Fruit fly (Drosophila melanogaster) whole organism, embryonic: ENCODE measurements around the gene Rpt4.
A peak's percentile ranks its signal among the peaks of the same experiment; 100 is the strongest.

Experiments
- CG10209 ChIP-seq: fragments of 200-800 bp; sonication (Bioruptor generic); optimal IDR thresholded peaks from 3 replicates; lab custom pipeline; 2017; ENCODE audit warnings: missing biosample characterization, mild to moderate bottlenecking, missing genetic modification characterization, missing genetic modification reagents
- CG10565 ChIP-seq: fragments of 200-800 bp; sonication (Bioruptor generic); optimal IDR thresholded peaks from 3 replicates; lab custom pipeline; 2016; ENCODE audit warnings: missing biosample characterization, mild to moderate bottlenecking, missing genetic modification characterization
- CG16779 ChIP-seq: fragments of 200-800 bp; sonication (Bioruptor generic); IDR thresholded peaks from 2 replicates; pipeline ENCODE4 v1.3.6; 2022; ENCODE audit warnings: missing biosample characterization, missing genetic modification characterization
- CG18011 ChIP-seq: fragments of 200-800 bp; sonication (Bioruptor generic); optimal IDR thresholded peaks from 2 replicates; lab custom pipeline; 2017; ENCODE audit warnings: missing biosample characterization, missing genetic modification characterization, mild to moderate bottlenecking, moderate library complexity, missing genotype
- CG2875 ChIP-seq: fragments of 200-800 bp; sonication (Bioruptor generic); optimal IDR thresholded peaks from 2 replicates; lab custom pipeline; 2017; ENCODE audit warnings: missing biosample characterization, mild to moderate bottlenecking, missing genetic modification characterization, missing genetic modification reagents
- CG3163 ChIP-seq: fragments of 200-800 bp; sonication (Bioruptor generic); optimal IDR thresholded peaks from 3 replicates; lab custom pipeline; 2016; ENCODE audit warnings: missing biosample characterization, missing genetic modification characterization
- CG3847 ChIP-seq: fragments of 200-800 bp; sonication (Bioruptor generic); IDR thresholded peaks from 2 replicates; pipeline ENCODE4 v1.3.6; 2022; ENCODE audit warnings: missing biosample characterization, missing genetic modification characterization
- CG43689 ChIP-seq: fragments of 200-800 bp; sonication (Bioruptor generic); IDR thresholded peaks from 2 replicates; pipeline ENCODE4 v1.3.6; 2022; ENCODE audit warnings: missing biosample characterization, missing genetic modification characterization
- CG6254 ChIP-seq: fragments of 200-800 bp; sonication (Bioruptor generic); optimal IDR thresholded peaks from 3 replicates; lab custom pipeline; 2017; ENCODE audit warnings: mild to moderate bottlenecking, missing biosample characterization, missing genetic modification reagents, missing genetic modification characterization
- CG8290 ChIP-seq, 3 experiments: fragments of 200-800 bp; sonication (Bioruptor generic); optimal IDR thresholded peaks; 2 replicates each; lab custom pipeline; 2016 to 2019; ENCODE audit warnings: missing biosample characterization in 3 of 3, missing genetic modification characterization in 3 of 3, mild to moderate bottlenecking in 2 of 3, moderate library complexity in 1 of 3
- D19A ChIP-seq: fragments of 200-800 bp; optimal IDR thresholded peaks from 3 replicates; lab custom pipeline; 2019; ENCODE audit warnings: missing biosample characterization, mild to moderate bottlenecking, missing genetic modification characterization, moderate library complexity
- HLH4C ChIP-seq: fragments of 200-800 bp; sonication (Bioruptor generic); IDR thresholded peaks from 3 replicates; pipeline ENCODE4 v1.3.6; 2022; ENCODE audit warnings: missing biosample characterization, missing genetic modification characterization; ENCODE audit not compliant: partially characterized antibody
- Hand ChIP-seq: fragments of 200-800 bp; sonication (Bioruptor generic); optimal IDR thresholded peaks from 2 replicates; lab custom pipeline; 2017; ENCODE audit warnings: mild to moderate bottlenecking, missing biosample characterization, missing genetic modification reagents, missing genetic modification characterization
- Lhr ChIP-seq: fragments of 200-800 bp; sonication (Bioruptor generic); optimal IDR thresholded peaks from 3 replicates; lab custom pipeline; 2017; ENCODE audit warnings: mild to moderate bottlenecking, missing biosample characterization, missing genetic modification reagents, missing genetic modification characterization
- Mrtf ChIP-seq: fragments of 200-800 bp; sonication (Bioruptor generic); IDR thresholded peaks from 3 replicates; pipeline ENCODE4 v1.3.6; 2022; ENCODE audit warnings: missing biosample characterization, missing genetic modification characterization
- NFAT ChIP-seq: fragments of 200-800 bp; sonication (Bioruptor generic); IDR thresholded peaks from 2 replicates; pipeline ENCODE4 v1.3.6; 2022; ENCODE audit warnings: missing biosample characterization, missing genetic modification characterization
- Nf-YC ChIP-seq: fragments of 200-800 bp; optimal IDR thresholded peaks from 3 replicates; lab custom pipeline; 2019; ENCODE audit warnings: missing biosample characterization, mild to moderate bottlenecking, missing genetic modification characterization, moderate library complexity
- PHDP ChIP-seq: fragments of 200-800 bp; sonication (Bioruptor generic); optimal IDR thresholded peaks from 3 replicates; lab custom pipeline; 2018; ENCODE audit warnings: missing biosample characterization, mild to moderate bottlenecking, missing genetic modification characterization, moderate library complexity
- Pdp1 ChIP-seq, 2 experiments: fragments of 200-800 bp; sonication (Bioruptor generic); optimal IDR thresholded peaks; 3 replicates each; lab custom pipeline; 2016; ENCODE audit warnings: missing biosample characterization in 2 of 2, missing genetic modification characterization in 2 of 2, mild to moderate bottlenecking in 1 of 2, moderate library complexity in 1 of 2
- Ssrp ChIP-seq: fragments of 200-800 bp; sonication (Bioruptor generic); optimal IDR thresholded peaks from 2 replicates; lab custom pipeline; 2018; ENCODE audit warnings: missing biosample characterization, mild to moderate bottlenecking, missing genetic modification characterization, moderate library complexity
- Stat92E ChIP-seq, 3 experiments: fragments of >200 bp in 2 of 3; fragments of 200-800 bp in 1 of 3; sonication (Bioruptor generic) in 1 of 3; optimal IDR thresholded peaks; 2 replicates each; lab custom pipeline; 2017 to 2019; ENCODE audit warnings: missing biosample characterization in 3 of 3, missing genetic modification characterization in 3 of 3, mild to moderate bottlenecking in 1 of 3, moderate library complexity in 1 of 3
- Xrp1 ChIP-seq: fragments of 200-800 bp; sonication (Bioruptor generic); IDR thresholded peaks from 2 replicates; pipeline ENCODE4 v1.3.6; 2022; ENCODE audit warnings: missing biosample characterization, missing genetic modification characterization
- ap ChIP-seq: fragments of 200-800 bp; sonication (Bioruptor generic); IDR thresholded peaks from 2 replicates; pipeline ENCODE4 v1.3.6; 2022; ENCODE audit warnings: missing biosample characterization, missing genetic modification characterization
- bigmax ChIP-seq: fragments of 200-800 bp; sonication (Bioruptor generic); optimal IDR thresholded peaks from 2 replicates; lab custom pipeline; 2018; ENCODE audit warnings: missing biosample characterization, mild to moderate bottlenecking, missing genetic modification characterization
- btn ChIP-seq: fragments of 200-800 bp; sonication (Bioruptor generic); optimal IDR thresholded peaks from 2 replicates; lab custom pipeline; 2016; ENCODE audit warnings: missing biosample characterization, missing genetic modification characterization
- cad ChIP-seq: fragments of >200 bp; optimal IDR thresholded peaks from 2 replicates; lab custom pipeline; 2017; ENCODE audit warnings: missing biosample characterization, missing genetic modification characterization
- chinmo ChIP-seq: fragments of 200-800 bp; sonication (Bioruptor generic); IDR thresholded peaks from 4 replicates; pipeline ENCODE4 v1.3.6; 2022; ENCODE audit warnings: missing biosample characterization, missing genetic modification characterization; ENCODE audit not compliant: partially characterized antibody
- ci ChIP-seq: fragments of 200-800 bp; sonication (Bioruptor generic); IDR thresholded peaks from 3 replicates; pipeline ENCODE4 v1.3.6; 2022; ENCODE audit warnings: missing biosample characterization, missing genetic modification characterization
- crol ChIP-seq: fragments of 200-800 bp; sonication (Bioruptor generic); IDR thresholded peaks from 2 replicates; pipeline ENCODE4 v1.3.6; 2022; ENCODE audit warnings: missing biosample characterization, missing genetic modification characterization
- dan ChIP-seq: fragments of 200-800 bp; sonication (Bioruptor generic); IDR thresholded peaks from 2 replicates; pipeline ENCODE4 v1.3.6; 2022; ENCODE audit warnings: missing biosample characterization, missing genetic modification characterization
- fd3F ChIP-seq: fragments of 200-800 bp; sonication (Bioruptor generic); optimal IDR thresholded peaks from 2 replicates; lab custom pipeline; 2018; ENCODE audit warnings: missing biosample characterization, mild to moderate bottlenecking, missing genetic modification characterization, moderate library complexity
- klu ChIP-seq: fragments of 200-800 bp; sonication (Bioruptor generic); IDR thresholded peaks from 2 replicates; pipeline ENCODE4 v1.3.6; 2022; ENCODE audit warnings: missing biosample characterization, missing genetic modification characterization
- lilli ChIP-seq: fragments of 200-800 bp; sonication (Bioruptor generic); optimal IDR thresholded peaks from 3 replicates; lab custom pipeline; 2016; ENCODE audit warnings: missing biosample characterization, missing genetic modification characterization
- p53 ChIP-seq: fragments of 200-800 bp; sonication (Bioruptor generic); optimal IDR thresholded peaks from 2 replicates; lab custom pipeline; 2016; ENCODE audit warnings: missing biosample characterization, missing genetic modification characterization
- peb ChIP-seq: fragments of 200-800 bp; sonication (Bioruptor generic); IDR thresholded peaks from 2 replicates; pipeline ENCODE4 v1.3.6; 2022; ENCODE audit warnings: missing biosample characterization, missing genetic modification characterization
- pho ChIP-seq: fragments of 200-800 bp; sonication (Bioruptor generic); optimal IDR thresholded peaks from 2 replicates; lab custom pipeline; 2016; ENCODE audit warnings: missing biosample characterization, missing genetic modification characterization
- phol ChIP-seq: fragments of 200-800 bp; sonication (Bioruptor generic); optimal IDR thresholded peaks from 3 replicates; lab custom pipeline; 2018; ENCODE audit warnings: missing biosample characterization, mild to moderate bottlenecking, missing genetic modification characterization, moderate library complexity
- pnt ChIP-seq: fragments of 200-800 bp; sonication (Bioruptor generic); optimal IDR thresholded peaks from 3 replicates; lab custom pipeline; 2016; ENCODE audit warnings: missing biosample characterization, missing genetic modification characterization
- prd ChIP-seq, 3 experiments: fragments of >200 bp in 2 of 3; fragments of 200-800 bp in 1 of 3; sonication (Bioruptor generic) in 1 of 3; optimal IDR thresholded peaks in 2 of 3; IDR thresholded peaks in 1 of 3; 2 replicates in 2 of 3; 3 replicates in 1 of 3; pipeline versions ENCODE4 v1.3.6 to Lab custom; 2017 to 2022; ENCODE audit warnings: missing biosample characterization in 1 of 3, missing genetic modification characterization in 1 of 3
- seq ChIP-seq: fragments of 200-800 bp; sonication (Bioruptor generic); IDR thresholded peaks from 2 replicates; pipeline ENCODE4 v1.3.6; 2022; ENCODE audit warnings: missing biosample characterization, missing genetic modification characterization
- tgo ChIP-seq: fragments of 200-800 bp; sonication (Bioruptor generic); IDR thresholded peaks from 3 replicates; pipeline ENCODE4 v1.3.6; 2022; ENCODE audit warnings: missing biosample characterization, missing genetic modification characterization
- unpg ChIP-seq: fragments of 200-800 bp; sonication (Bioruptor generic); optimal IDR thresholded peaks from 3 replicates; lab custom pipeline; 2018; ENCODE audit warnings: missing biosample characterization, mild to moderate bottlenecking, missing genetic modification characterization, moderate library complexity

Gene Rpt4

DNA sequence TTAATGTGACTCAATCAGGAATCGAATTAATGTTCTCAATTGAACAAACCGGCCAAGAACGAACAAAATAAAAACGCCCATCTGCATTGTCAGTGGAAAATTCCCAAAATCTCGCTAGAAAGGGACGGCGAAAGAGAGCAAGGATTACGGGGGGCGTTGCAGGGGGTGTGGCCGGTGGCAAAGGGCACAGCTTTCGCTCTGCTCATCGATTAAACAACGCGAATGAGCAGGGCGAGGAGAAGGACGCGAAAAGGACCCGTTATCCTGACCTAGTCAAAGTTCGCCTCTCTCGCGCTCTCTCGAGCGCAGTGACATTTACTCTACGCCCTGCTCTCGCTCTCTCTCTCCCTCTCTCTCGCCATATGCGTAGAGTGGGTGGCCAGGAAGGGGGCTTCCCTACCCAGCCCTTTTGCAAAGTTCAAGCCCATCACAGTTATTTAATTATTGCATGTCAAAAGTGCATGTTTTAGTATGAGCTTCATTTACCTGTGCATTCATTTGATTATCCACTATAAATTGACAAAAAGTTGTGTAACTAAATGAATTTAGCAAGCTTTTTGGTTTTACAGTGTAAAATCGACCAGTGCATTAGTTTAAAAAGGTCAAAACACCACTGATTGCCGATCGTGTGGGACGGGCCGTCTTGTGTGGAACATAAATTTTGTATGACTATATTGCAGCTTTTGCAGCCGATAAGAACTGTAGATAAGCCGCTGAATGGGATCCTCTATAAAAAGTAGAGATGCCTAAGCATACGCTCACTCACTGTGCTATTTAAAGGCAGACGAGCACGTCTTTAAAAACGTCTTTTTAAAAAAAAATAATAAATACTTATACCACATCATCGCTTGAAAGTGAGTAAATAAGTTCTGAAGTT lies 47.9 kb upstream of the Rpt4 start (continued):
- TF ChIP-seq lilli = peak; percentile 2
- peak; percentile 27 for TF ChIP-seq Hand
- TF ChIP-seq CG3847 (GFP tag; lab: Robert Waterston, UW) = 0 out of 2 replicates have a peak, but pooled peaks have one; percentile 13
- TF ChIP-seq CG3163 (GFP tag; lab: Kevin White, UChicago) = no peak
- no peak for TF ChIP-seq dan
- TF ChIP-seq CG6254 (GFP tag; lab: Kevin White, UChicago) = peak; percentile 15
- TF ChIP-seq unpg (GFP tag; lab: Kevin White, UChicago) = peak; percentile 0

DNA sequence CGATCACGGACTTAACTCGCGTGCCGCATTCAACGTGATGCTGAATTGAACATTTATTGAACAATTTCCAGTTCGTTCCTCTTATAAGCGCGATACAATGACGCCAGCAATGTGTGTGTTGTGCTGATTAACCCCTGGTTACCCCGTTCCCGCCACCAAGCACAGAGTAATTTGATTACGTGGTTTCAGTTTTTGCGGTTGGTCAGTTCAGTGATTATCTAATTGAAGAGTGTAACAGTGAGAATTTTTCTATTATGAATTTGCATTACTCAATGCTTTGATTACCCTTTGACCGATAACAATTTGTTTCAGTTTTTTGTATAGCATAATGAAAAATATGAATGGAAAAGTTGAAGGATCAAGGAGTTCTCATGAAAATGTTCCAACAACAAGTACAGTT lies 46.7 kb upstream of the Rpt4 start, which contains the start of gene CG3842:
Gene CG3842 (plus strand): TSS at position 61 of the 400 bp plus-strand sequence.
- no peak for TF ChIP-seq ap
- no peak for TF ChIP-seq Stat92E (GFP tag; optimal IDR thresholded peaks at IDR 0.05; lab: Kevin White, UChicago)
- TF ChIP-seq CG2875 (GFP tag; lab: Kevin White, UChicago) = no peak
- TF ChIP-seq PHDP (tag; lab: Kevin White, UChicago) = no peak
- no peak for TF ChIP-seq dan
- no peak for TF ChIP-seq Xrp1
- peak in 1 of 2 experiments; percentile 58 for TF ChIP-seq Pdp1 (GFP tag; optimal IDR thresholded peaks at IDR 0.05; lab: Kevin White, UChicago)

DNA sequence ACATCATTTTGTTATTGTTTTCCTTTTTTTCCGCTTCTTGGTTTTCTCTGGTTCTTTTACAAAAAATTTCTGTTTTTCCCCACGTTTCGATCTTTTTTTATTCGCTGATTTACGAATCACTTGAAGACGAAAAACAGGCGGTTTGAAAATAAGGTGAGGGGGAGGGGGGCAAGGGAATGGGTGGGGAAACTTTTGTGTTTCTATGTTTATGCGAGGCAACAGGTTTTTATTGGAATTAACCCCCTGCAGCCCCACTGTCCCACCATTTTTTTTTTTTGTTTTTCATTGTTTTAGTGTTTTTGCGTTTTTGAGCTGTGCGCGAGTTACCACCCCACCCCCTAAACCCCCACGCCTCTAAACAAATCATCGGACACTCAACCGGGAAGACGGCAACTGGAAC lies 43.9 kb upstream of the Rpt4 start:
- TF ChIP-seq HLH4C (GFP tag; lab: Robert Waterston, UW) (no peak), Ssrp (tag; lab: Kevin White, UChicago) (no peak), CG16779 (no peak), prd (optimal IDR thresholded peaks at IDR 0.05; lab: Kevin White, UChicago) (no peak), prd (GFP tag; IDR thresholded peaks at IDR 0.05; lab: Robert Waterston, UW) (no peak), klu (GFP tag; lab: Robert Waterston, UW) (no peak), crol (GFP tag; lab: Robert Waterston, UW) (peak; percentile 64), ci (GFP tag; lab: Robert Waterston, UW) (no peak), chinmo (peak; percentile 58; the same call in 1 of the 4 replicates), CG10565 (no peak), NFAT (GFP tag; lab: Robert Waterston, UW) (0 out of 2 replicates have a peak, but pooled peaks have one; percentile 5)

DNA sequence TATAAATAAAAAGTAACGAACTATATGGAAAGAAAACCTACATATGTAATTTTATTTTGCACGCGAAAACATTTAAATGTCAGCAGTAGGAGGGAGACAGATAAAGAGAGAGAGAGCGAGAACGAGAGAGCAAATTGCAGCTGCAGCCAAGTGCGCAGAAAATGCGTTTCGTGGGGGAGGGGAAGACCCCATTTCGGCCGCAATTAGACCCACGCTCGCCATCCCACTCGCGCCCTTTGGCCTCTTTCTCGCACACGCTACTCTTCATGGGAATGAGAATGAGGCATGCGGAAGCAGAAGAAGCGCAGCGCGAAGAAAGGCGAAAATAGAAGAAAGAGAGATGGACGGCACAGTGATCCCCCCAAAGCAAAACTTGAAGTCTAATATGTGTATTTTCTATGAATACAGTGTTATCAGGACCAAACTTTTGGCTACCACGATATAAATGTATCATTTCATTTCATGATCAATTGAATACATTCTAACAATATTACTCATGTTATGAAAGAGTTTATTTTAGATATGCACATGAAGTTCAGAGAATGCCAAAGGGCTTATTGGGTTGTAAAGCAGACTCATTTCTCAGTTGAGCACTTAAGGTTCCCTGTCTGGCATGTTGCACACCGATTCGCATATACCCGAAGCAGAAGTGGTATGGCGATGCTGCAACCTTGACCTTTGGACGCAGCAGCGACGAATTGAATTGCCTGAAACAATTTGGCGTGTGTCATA lies 42.1 kb upstream of the Rpt4 start:
- TF ChIP-seq CG18011 (GFP tag; lab: Kevin White, UChicago) (no peak), tgo (no peak), phol (tag; lab: Kevin White, UChicago) (peak; percentile 2), PHDP (tag; lab: Kevin White, UChicago) (no peak), Mrtf (GFP tag; lab: Robert Waterston, UW) (no peak), p53 (GFP tag; lab: Kevin White, UChicago) (no peak), cad (GFP tag; lab: Kevin White, UChicago) (no peak), bigmax (no peak), Nf-YC (tag; lab: Kevin White, UChicago) (no peak), CG10209 (GFP tag; lab: Kevin White, UChicago) (no peak), CG8290 (GFP tag; optimal IDR thresholded peaks at IDR 0.05; lab: Kevin White, UChicago) (no peak), CG8290 (tag; optimal IDR thresholded peaks at IDR 0.05; lab: Kevin White, UChicago) (peak in 1 of 2 experiments; percentile 18), D19A (tag; lab: Kevin White, UChicago) (peak; percentile 6), btn (no peak), pho (GFP tag; lab: Kevin White, UChicago) (no peak), peb (GFP tag; lab: Robert Waterston, UW) (no peak), fd3F (GFP tag; lab: Kevin White, UChicago) (no peak), CG43689 (GFP tag; lab: Robert Waterston, UW) (no peak), seq (no peak), Lhr (no peak), pnt (no peak), Ssrp (tag; lab: Kevin White, UChicago) (peak; percentile 7), klu (GFP tag; lab: Robert Waterston, UW) (no peak)
